Fruit fly (Drosophila melanogaster) whole organism, prepupa: Measurements from ENCODE around the gene Drsl5.
A peak's percentile ranks its signal among the peaks of the same experiment; 100 is the strongest.

ENCODE experiments used
- Blimp-1 ChIP-seq: fragments of 200-800 bp; sonication (Bioruptor generic); optimal IDR thresholded peaks from 3 replicates; lab custom pipeline; 2017; ENCODE audit warnings: missing biosample characterization, missing genetic modification characterization, mild to moderate bottlenecking, moderate library complexity, missing genetic modification reagents
- CG10631 ChIP-seq: fragments of 200-800 bp; sonication (Bioruptor generic); optimal IDR thresholded peaks from 2 replicates; lab custom pipeline; 2016; ENCODE audit warnings: missing biosample characterization, missing genetic modification characterization
- CG10669 ChIP-seq: fragments of 200-800 bp; sonication (Bioruptor generic); optimal IDR thresholded peaks from 3 replicates; lab custom pipeline; 2018; ENCODE audit warnings: missing biosample characterization, mild to moderate bottlenecking, missing genetic modification characterization, moderate library complexity
- CG11294 ChIP-seq: fragments of 200-800 bp; sonication (Bioruptor generic); IDR thresholded peaks from 2 replicates; pipeline ENCODE4 v1.3.6; 2022; ENCODE audit warnings: missing biosample characterization, missing genetic modification characterization
- CG11902 ChIP-seq: fragments of 200-800 bp; sonication (Bioruptor generic); optimal IDR thresholded peaks from 3 replicates; lab custom pipeline; 2016; ENCODE audit warnings: missing biosample characterization, missing genetic modification characterization
- CG15336 ChIP-seq: fragments of 200-800 bp; sonication (Bioruptor generic); IDR thresholded peaks from 2 replicates; pipeline ENCODE4 v1.3.6; 2022; ENCODE audit warnings: missing biosample characterization, missing genetic modification characterization
- CG3032 ChIP-seq: fragments of 200-800 bp; optimal IDR thresholded peaks from 2 replicates; lab custom pipeline; 2019; ENCODE audit warnings: missing biosample characterization, mild to moderate bottlenecking, missing genetic modification characterization, moderate library complexity
- CG31627 ChIP-seq: fragments of 200-800 bp; sonication (Bioruptor generic); optimal IDR thresholded peaks from 3 replicates; lab custom pipeline; 2016; ENCODE audit warnings: missing biosample characterization, missing genetic modification characterization
- CG3919 ChIP-seq: fragments of 200-800 bp; sonication (Bioruptor generic); optimal IDR thresholded peaks from 3 replicates; lab custom pipeline; 2016; ENCODE audit warnings: missing biosample characterization, missing genetic modification characterization
- CG4318 ChIP-seq: fragments of 200-800 bp; sonication (Bioruptor generic); optimal IDR thresholded peaks from 3 replicates; lab custom pipeline; 2017; ENCODE audit warnings: missing biosample characterization, mild to moderate bottlenecking, missing genetic modification characterization
- CG6163 ChIP-seq: fragments of 200-800 bp; sonication (Bioruptor generic); IDR thresholded peaks from 3 replicates; pipeline ENCODE4 v1.3.6; 2022; ENCODE audit warnings: missing biosample characterization, missing genetic modification characterization
- CG6808 ChIP-seq: fragments of 200-800 bp; sonication (Bioruptor generic); optimal IDR thresholded peaks from 3 replicates; lab custom pipeline; 2017; ENCODE audit warnings: missing biosample characterization, missing genetic modification characterization, mild to moderate bottlenecking, moderate library complexity, missing genetic modification reagents
- CG7368 ChIP-seq: fragments of 200-800 bp; sonication (Bioruptor generic); optimal IDR thresholded peaks from 3 replicates; lab custom pipeline; 2016; ENCODE audit warnings: missing biosample characterization, missing genetic modification characterization
- CG8119 ChIP-seq: fragments of 200-800 bp; sonication (Bioruptor generic); IDR thresholded peaks from 3 replicates; pipeline ENCODE4 v1.3.6; 2022; ENCODE audit warnings: missing biosample characterization, missing genetic modification characterization
- CG8319 ChIP-seq: fragments of 200-800 bp; sonication (Bioruptor generic); optimal IDR thresholded peaks from 3 replicates; lab custom pipeline; 2016; ENCODE audit warnings: missing biosample characterization, missing genetic modification characterization
- CG9139 ChIP-seq: fragments of 200-800 bp; sonication (Bioruptor generic); optimal IDR thresholded peaks from 3 replicates; lab custom pipeline; 2017; ENCODE audit warnings: missing biosample characterization, mild to moderate bottlenecking, missing genetic modification characterization
- Eip75B ChIP-seq: fragments of 200-800 bp; sonication (Bioruptor generic); optimal IDR thresholded peaks from 3 replicates; lab custom pipeline; 2016; ENCODE audit warnings: missing biosample characterization, missing genetic modification characterization
- Eip78C ChIP-seq: fragments of 200-800 bp; sonication (Bioruptor generic); peaks from one replicate; lab custom pipeline; 2016; ENCODE audit warnings: missing biosample characterization, missing genetic modification characterization
- Eip93F ChIP-seq: fragments of 200-800 bp; sonication (Bioruptor generic); optimal IDR thresholded peaks from 2 replicates; lab custom pipeline; 2016; ENCODE audit warnings: missing biosample characterization, mild to moderate bottlenecking, missing genetic modification characterization
- Ets96B ChIP-seq: fragments of 200-800 bp; optimal IDR thresholded peaks from 2 replicates; lab custom pipeline; 2019; ENCODE audit warnings: missing biosample characterization, mild to moderate bottlenecking, missing genetic modification characterization, moderate library complexity
- Gug ChIP-seq: fragments of 200-800 bp; sonication (Bioruptor generic); IDR thresholded peaks from 2 replicates; pipeline ENCODE4 v1.3.6; 2022; ENCODE audit warnings: missing biosample characterization, missing genetic modification characterization
- Hr38 ChIP-seq: sonication (Bioruptor generic); optimal IDR thresholded peaks from 2 replicates; lab custom pipeline; 2016; ENCODE audit warnings: missing biosample characterization, missing genetic modification characterization
- Hr4 ChIP-seq: fragments of 200-800 bp; sonication (Bioruptor generic); optimal IDR thresholded peaks from 3 replicates; lab custom pipeline; 2016; ENCODE audit warnings: missing biosample characterization, missing genetic modification characterization
- Lpt ChIP-seq: fragments of 200-800 bp; sonication (Bioruptor generic); optimal IDR thresholded peaks from 3 replicates; lab custom pipeline; 2016; ENCODE audit warnings: missing biosample characterization, missing genetic modification characterization
- Met ChIP-seq: fragments of 200-800 bp; sonication (Bioruptor generic); optimal IDR thresholded peaks from 3 replicates; lab custom pipeline; 2016; ENCODE audit warnings: missing biosample characterization, missing genetic modification characterization
- OdsH ChIP-seq: fragments of 200-800 bp; sonication (Bioruptor generic); optimal IDR thresholded peaks from 3 replicates; lab custom pipeline; 2016; ENCODE audit warnings: missing biosample characterization, missing genetic modification characterization
- Sox102F ChIP-seq: fragments of 200-800 bp; sonication (Bioruptor generic); optimal IDR thresholded peaks from 2 replicates; lab custom pipeline; 2016; ENCODE audit warnings: missing biosample characterization, mild to moderate bottlenecking, missing genetic modification characterization
- Sox14 ChIP-seq: fragments of 200-800 bp; sonication (Bioruptor generic); optimal IDR thresholded peaks from 3 replicates; lab custom pipeline; 2016; ENCODE audit warnings: missing biosample characterization, missing genetic modification characterization
- Sox15 ChIP-seq: fragments of 200-800 bp; sonication (Bioruptor generic); optimal IDR thresholded peaks from 3 replicates; lab custom pipeline; 2016; ENCODE audit warnings: missing biosample characterization, missing genetic modification characterization
- dac ChIP-seq: fragments of 200-800 bp; sonication (Bioruptor generic); optimal IDR thresholded peaks from 2 replicates; lab custom pipeline; 2017; ENCODE audit warnings: missing biosample characterization, mild to moderate bottlenecking, missing genetic modification characterization
- dsx ChIP-seq: fragments of 200-800 bp; optimal IDR thresholded peaks from 3 replicates; lab custom pipeline; 2019; ENCODE audit warnings: missing biosample characterization, mild to moderate bottlenecking, missing genetic modification characterization, moderate library complexity; ENCODE audit not compliant: poor library complexity, severe bottlenecking
- eg ChIP-seq: fragments of 200-800 bp; sonication (Bioruptor generic); IDR thresholded peaks from 3 replicates; pipeline ENCODE4 v1.3.6; 2022; ENCODE audit warnings: missing biosample characterization, missing genetic modification characterization
- esn ChIP-seq: fragments of 200-800 bp; sonication (Bioruptor generic); optimal IDR thresholded peaks from 2 replicates; lab custom pipeline; 2016; ENCODE audit warnings: missing biosample characterization, mild to moderate bottlenecking, missing genetic modification characterization, moderate library complexity
- fd85E ChIP-seq: fragments of 200-800 bp; sonication (Bioruptor generic); optimal IDR thresholded peaks from 3 replicates; lab custom pipeline; 2016; ENCODE audit warnings: missing biosample characterization, missing genetic modification characterization
- fkh ChIP-seq: fragments of 200-800 bp; sonication (Bioruptor generic); optimal IDR thresholded peaks from 3 replicates; lab custom pipeline; 2017; ENCODE audit warnings: missing biosample characterization, mild to moderate bottlenecking, missing genetic modification characterization, moderate library complexity
- lz ChIP-seq: fragments of 200-800 bp; sonication (Bioruptor generic); optimal IDR thresholded peaks from 3 replicates; lab custom pipeline; 2016; ENCODE audit warnings: missing biosample characterization, missing genetic modification characterization
- net ChIP-seq: fragments of 200-800 bp; sonication (Bioruptor generic); optimal IDR thresholded peaks from 3 replicates; lab custom pipeline; 2016; ENCODE audit warnings: missing biosample characterization, missing genetic modification characterization
- pdm3 ChIP-seq: fragments of 200-800 bp; sonication (Bioruptor generic); optimal IDR thresholded peaks from 3 replicates; lab custom pipeline; 2016; ENCODE audit warnings: missing biosample characterization, missing genetic modification characterization
- ss ChIP-seq, 2 experiments: fragments of 200-800 bp; sonication (Bioruptor generic); optimal IDR thresholded peaks; 2 replicates in 1 of 2; 3 replicates in 1 of 2; lab custom pipeline; 2017 to 2018; ENCODE audit warnings: mild to moderate bottlenecking in 2 of 2, missing biosample characterization in 2 of 2, missing genetic modification characterization in 2 of 2, moderate library complexity in 1 of 2
- svp ChIP-seq: fragments of 200-800 bp; sonication (Bioruptor generic); peaks from one replicate; lab custom pipeline; 2016; ENCODE audit warnings: missing biosample characterization, missing genetic modification characterization
- topi ChIP-seq: fragments of 200-800 bp; sonication (Bioruptor generic); optimal IDR thresholded peaks from 3 replicates; lab custom pipeline; 2016; ENCODE audit warnings: missing biosample characterization, missing genetic modification characterization
- vri ChIP-seq: fragments of 200-800 bp; sonication (Bioruptor generic); optimal IDR thresholded peaks from 3 replicates; lab custom pipeline; 2016; ENCODE audit warnings: missing biosample characterization, mild to moderate bottlenecking, missing genetic modification characterization

The Drsl5 gene

DNA sequence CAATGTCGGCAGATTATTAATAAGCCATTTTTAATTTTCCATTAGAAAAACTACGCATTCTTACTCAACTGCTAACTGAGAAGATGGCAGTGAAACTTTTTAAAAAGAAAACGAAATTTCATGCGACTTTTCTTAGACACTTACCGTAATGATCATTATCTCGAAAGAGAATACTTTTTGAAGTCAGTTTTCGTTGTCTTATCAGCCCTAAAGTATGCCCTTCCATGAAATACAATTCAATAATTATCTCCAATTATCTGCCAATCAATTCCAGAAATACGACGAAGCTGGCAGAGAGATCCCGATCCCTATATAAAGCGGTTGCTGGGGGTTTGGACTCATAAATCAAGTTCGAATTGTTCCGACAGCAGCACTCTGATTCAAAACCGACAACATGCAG, at the start of gene Drsl5:
Drsl5 (plus strand) TSS at position 341 of the 400 bp plus-strand sequence.
- peak; percentile 74 for TF ChIP-seq svp (GFP tag; lab: Kevin White, UChicago)
- TF ChIP-seq Hr4 (GFP tag; lab: Kevin White, UChicago), result no peak
- no peak for TF ChIP-seq Eip93F (GFP tag; lab: Kevin White, UChicago)
- TF ChIP-seq esn, result no peak
- no peak for TF ChIP-seq CG15336 (GFP tag; lab: Robert Waterston, UW)
- no peak for TF ChIP-seq Sox14 (GFP tag; lab: Kevin White, UChicago)
- no peak for TF ChIP-seq pdm3 (GFP tag; lab: Kevin White, UChicago)
- TF ChIP-seq Sox102F (GFP tag; lab: Kevin White, UChicago), result no peak
- TF ChIP-seq CG4318 (GFP tag; lab: Kevin White, UChicago), result no peak

DNA sequence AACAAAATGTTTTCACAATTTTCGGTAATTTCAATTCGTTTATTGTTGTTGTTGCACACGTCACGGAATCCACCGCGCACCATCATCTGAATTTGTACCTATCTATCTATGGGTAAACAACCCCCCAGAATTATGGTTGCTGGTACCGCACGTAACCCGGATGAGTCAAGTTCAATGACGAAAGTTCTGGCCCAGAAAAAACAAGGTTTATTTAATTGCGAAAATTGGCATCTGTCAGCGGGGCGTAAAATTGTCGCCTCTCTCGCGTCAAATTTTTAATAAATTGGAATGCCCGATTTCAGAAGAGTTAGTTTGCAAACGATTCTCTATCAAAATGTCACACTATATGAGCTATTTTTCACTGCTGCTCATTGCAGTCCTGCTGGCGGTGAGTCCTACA, 48.4 kb upstream of the Drsl5 start, which contains the start of gene CG34265:
CG34265 (plus strand) TSS at position 301 of the 400 bp plus-strand sequence.
- TF ChIP-seq Eip75B (GFP tag; lab: Kevin White, UChicago) (no peak), fkh (GFP tag; lab: Kevin White, UChicago) (no peak), CG10631 (GFP tag; lab: Kevin White, UChicago) (no peak), CG3032 (no peak), Met (no peak), CG15336 (GFP tag; lab: Robert Waterston, UW) (no peak), CG10669 (GFP tag; lab: Kevin White, UChicago) (no peak), OdsH (no peak), topi (no peak), CG3919 (GFP tag; lab: Kevin White, UChicago) (no peak), fd85E (GFP tag; lab: Kevin White, UChicago) (no peak), eg (GFP tag; lab: Robert Waterston, UW) (no peak), Hr38 (GFP tag; lab: Kevin White, UChicago) (no peak), Sox102F (GFP tag; lab: Kevin White, UChicago) (no peak), dsx (no peak), Eip93F (GFP tag; lab: Kevin White, UChicago) (no peak), Gug (GFP tag; lab: Robert Waterston, UW) (no peak)
- TF ChIP-seq, all 60 proteins: peak for 0

DNA sequence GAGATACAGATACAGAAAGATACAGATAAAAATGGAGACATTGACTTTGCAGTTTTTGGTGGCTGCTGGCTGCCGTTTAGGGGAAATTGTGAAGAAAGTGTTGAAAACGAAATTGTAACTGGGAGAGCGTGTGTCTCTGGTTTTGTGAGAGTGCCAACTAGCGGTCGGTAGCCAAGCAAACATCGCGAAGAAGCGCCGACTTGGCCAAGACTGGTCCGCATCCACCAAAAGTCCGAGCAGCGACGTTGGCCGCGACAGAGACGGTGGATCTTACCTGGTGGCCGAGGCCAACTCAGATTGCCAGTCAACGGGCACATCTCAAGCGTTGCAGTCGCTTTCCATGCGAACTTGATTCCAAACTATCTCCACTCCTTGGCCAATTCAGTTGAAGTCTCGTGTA, 45.8 kb upstream of the Drsl5 start, which contains the start of gene CG14960:
CG14960 (plus strand) TSS at position 301 of the 400 bp plus-strand sequence.
- no peak for TF ChIP-seq svp (GFP tag; lab: Kevin White, UChicago)
- peak; percentile 54 for TF ChIP-seq Eip78C
- peak; percentile 30; the same call in 1 of the 3 replicates for TF ChIP-seq CG6163 (GFP tag; lab: Robert Waterston, UW)

DNA sequence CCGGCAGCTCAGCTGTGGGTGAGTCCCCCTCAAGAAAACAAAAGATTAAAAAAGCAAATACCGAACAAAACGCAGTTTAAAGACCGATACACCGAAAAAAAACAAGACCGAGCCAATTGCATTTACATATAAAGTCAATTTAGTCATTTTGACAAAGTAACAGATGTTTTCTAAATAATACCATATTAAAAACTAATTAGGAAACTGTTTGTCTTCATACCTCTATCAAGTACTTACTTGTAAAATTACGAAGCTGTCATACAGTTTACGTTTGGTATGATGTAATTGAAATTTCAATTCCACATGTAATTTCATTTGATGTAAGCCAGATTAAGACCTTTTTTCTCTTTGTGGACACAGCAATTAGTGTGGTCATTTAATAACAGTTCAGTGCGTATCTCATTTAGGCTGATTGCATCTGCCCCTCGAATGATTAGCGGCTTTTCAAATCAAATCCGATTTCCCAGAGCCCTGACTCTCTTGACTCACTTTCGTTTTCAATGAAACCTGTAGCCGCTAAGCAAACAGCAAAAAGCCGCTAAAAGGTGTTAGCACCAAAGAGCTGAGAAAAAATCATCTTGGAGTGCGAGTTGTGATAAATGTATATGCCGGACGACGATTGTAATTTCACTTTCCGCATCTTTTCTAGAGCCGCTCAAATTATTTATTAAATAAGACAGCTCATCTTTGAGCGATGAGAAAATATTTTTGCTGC, 42.0 kb upstream of the Drsl5 start:
- no peak for TF ChIP-seq Eip75B (GFP tag; lab: Kevin White, UChicago)
- TF ChIP-seq ss (GFP tag; optimal IDR thresholded peaks at IDR 0.05; lab: Kevin White, UChicago), result no peak
- no peak for TF ChIP-seq Sox15 (GFP tag; lab: Kevin White, UChicago)
- no peak for TF ChIP-seq CG9139 (GFP tag; lab: Kevin White, UChicago)
- TF ChIP-seq fd85E (GFP tag; lab: Kevin White, UChicago), result no peak
- no peak for TF ChIP-seq dac (GFP tag; lab: Kevin White, UChicago)
- TF ChIP-seq Hr4 (GFP tag; lab: Kevin White, UChicago), result peak; percentile 40
- TF ChIP-seq fkh (GFP tag; lab: Kevin White, UChicago), result no peak
- no peak for TF ChIP-seq esn
- peak; percentile 6 for TF ChIP-seq CG3919 (GFP tag; lab: Kevin White, UChicago)
- TF ChIP-seq CG15336 (GFP tag; lab: Robert Waterston, UW), result 0 out of 2 replicates have a peak, but pooled peaks have one; percentile 16
- TF ChIP-seq lz (GFP tag; lab: Kevin White, UChicago), result no peak
- TF ChIP-seq Eip78C, result peak; percentile 76
- TF ChIP-seq CG6808 (GFP tag; lab: Kevin White, UChicago), result no peak
- TF ChIP-seq CG8119 (GFP tag; lab: Robert Waterston, UW), result no peak
- no peak for TF ChIP-seq Lpt (GFP tag; lab: Kevin White, UChicago)
- TF ChIP-seq CG3032, result no peak
- no peak for TF ChIP-seq CG31627 (GFP tag; lab: Kevin White, UChicago)
- TF ChIP-seq dsx, result no peak
- no peak for TF ChIP-seq CG8319
- TF ChIP-seq net (GFP tag; lab: Kevin White, UChicago), result no peak
- no peak for TF ChIP-seq CG11902 (GFP tag; lab: Kevin White, UChicago)
- TF ChIP-seq eg (GFP tag; lab: Robert Waterston, UW), result no peak
- TF ChIP-seq Hr38 (GFP tag; lab: Kevin White, UChicago), result no peak
- no peak for TF ChIP-seq Ets96B (tag; lab: Kevin White, UChicago)
- TF ChIP-seq Sox102F (GFP tag; lab: Kevin White, UChicago), result no peak
- TF ChIP-seq CG7368 (GFP tag; lab: Kevin White, UChicago), result no peak
- no peak for TF ChIP-seq topi
- TF ChIP-seq CG11294 (GFP tag; lab: Robert Waterston, UW), result no peak
- no peak for TF ChIP-seq Gug (GFP tag; lab: Robert Waterston, UW)
- TF ChIP-seq Blimp-1, result peak; percentile 59
- TF ChIP-seq vri (GFP tag; lab: Kevin White, UChicago), result no peak
- no peak for TF ChIP-seq Sox14 (GFP tag; lab: Kevin White, UChicago)
